Fruit fly (Drosophila melanogaster) whole organism: ENCODE results near the gene Trf4-1.

Experiments
- CG8478 ChIP-seq: fragments of >200 bp; optimal IDR thresholded peaks from 2 replicates; lab custom pipeline; 2018; ENCODE audit warnings: inconsistent platforms
- Dll ChIP-seq: fragments of >200 bp; optimal IDR thresholded peaks from 2 replicates; lab custom pipeline; 2017
- EcR ChIP-seq, 2 experiments: fragments of >200 bp; optimal IDR thresholded peaks; 2 replicates each; lab custom pipeline; 2017; ENCODE audit warnings: missing biosample characterization in 2 of 2, missing genetic modification characterization in 2 of 2, missing genetic modification reagents in 2 of 2
- pan ChIP-seq: fragments of >200 bp; optimal IDR thresholded peaks from 2 replicates; lab custom pipeline; 2017
- psq ChIP-seq: fragments of >200 bp; optimal IDR thresholded peaks from 2 replicates; lab custom pipeline; 2017
- usp ChIP-seq: fragments of >200 bp; optimal IDR thresholded peaks from 2 replicates; lab custom pipeline; 2017; ENCODE audit warnings: missing biosample characterization, missing genetic modification characterization, mixed read lengths

The Trf4-1 gene

DNA sequence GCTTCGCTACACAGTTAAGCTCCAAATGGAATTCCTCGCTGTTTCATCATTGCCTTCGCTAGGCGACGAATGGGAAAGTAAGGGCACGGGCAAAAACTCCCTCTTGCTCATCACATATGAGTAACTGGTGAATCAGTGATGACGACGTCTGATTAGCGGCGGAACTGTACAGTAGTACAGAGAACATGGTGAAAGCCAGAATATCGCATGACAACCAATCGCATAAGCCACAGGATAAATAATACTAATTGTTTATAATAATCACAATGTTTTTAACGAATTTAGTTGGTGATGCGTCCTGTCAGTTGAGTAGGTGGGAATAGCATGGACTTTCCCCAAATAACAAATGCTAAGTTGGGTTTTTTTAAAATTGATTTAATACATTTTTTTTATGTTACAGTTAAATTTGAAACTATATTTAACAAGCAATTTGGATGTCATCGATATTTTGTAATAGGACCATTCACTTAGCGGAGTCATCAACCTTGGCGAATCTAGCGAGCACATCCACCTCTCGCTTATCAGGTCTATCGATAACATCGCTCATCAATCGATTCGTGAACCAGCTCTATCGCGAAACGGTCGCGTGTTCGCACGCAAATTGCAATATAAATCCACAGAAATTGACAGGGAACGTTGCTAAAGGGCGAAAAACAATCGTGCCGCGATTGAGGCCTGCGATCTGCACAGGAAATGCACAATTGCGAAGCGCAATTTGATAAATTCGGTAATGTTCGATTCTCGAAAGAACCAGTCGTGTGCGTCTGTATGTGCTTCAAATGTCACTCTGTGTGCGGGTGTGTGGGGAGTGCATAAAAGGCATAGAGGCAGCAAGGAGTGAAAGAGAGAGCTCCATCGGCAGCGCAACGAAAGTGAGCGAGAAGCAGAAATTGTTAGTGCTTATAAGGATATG lies at the start of gene Trf4-1, which contains the start of gene CG12112:
Gene Trf4-1 (plus strand): TSS at position 236 of the 913 bp plus-strand sequence.
Gene CG12112 (minus strand): TSS at position 106 of the 913 bp plus-strand sequence.
- no peak for TF ChIP-seq EcR (GFP tag; optimal IDR thresholded peaks at IDR 0.05; lab: Kevin White, UChicago)
- TF ChIP-seq CG8478 (lab: Kevin White, UChicago) = peak; percentile 74

DNA sequence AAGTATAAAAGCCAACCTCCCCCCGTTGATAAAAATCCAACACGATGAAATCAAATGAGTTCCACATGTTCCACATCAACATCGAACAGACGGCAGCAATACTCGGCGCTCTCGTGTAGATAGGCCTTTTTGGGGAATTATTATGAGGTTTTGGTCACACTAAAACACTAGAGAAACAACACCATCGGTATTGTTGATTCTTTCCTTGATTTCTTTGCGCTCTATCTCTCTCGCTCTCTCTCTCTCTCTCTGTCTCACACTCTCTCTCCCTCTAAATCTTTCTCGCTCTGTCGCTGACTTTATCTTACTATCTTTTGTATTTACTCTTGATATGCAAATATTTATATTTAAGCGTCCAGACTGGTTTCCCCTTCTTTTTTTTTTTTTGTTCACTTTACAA lies 49.4 kb upstream of the Trf4-1 start:
- TF ChIP-seq Dll (lab: Kevin White, UChicago) = no peak
- TF ChIP-seq pan (lab: Kevin White, UChicago) = no peak
- no peak for TF ChIP-seq CG8478 (lab: Kevin White, UChicago)
- no peak for TF ChIP-seq EcR (GFP tag; optimal IDR thresholded peaks at IDR 0.05; lab: Kevin White, UChicago)
- no peak for TF ChIP-seq usp
- no peak for TF ChIP-seq psq

DNA sequence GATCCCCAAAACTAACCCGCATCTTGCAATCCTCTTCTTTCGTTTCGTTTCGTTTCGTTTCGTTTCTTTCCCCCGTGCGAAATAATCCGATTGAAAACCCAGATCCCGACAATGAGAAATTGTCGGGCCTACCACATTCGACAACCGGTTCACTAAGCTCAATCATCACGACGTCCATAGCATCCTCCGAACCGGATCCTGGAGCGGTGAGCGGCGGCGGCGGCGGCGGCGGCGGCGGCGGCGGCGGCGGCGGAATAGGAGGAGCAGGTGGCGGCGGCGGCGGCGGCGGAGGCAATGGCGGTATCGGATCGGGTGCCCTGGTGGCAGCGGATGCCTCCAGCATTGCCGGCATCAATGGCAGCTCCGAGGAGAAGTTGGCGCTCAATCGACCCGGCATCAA lies 47.9 kb upstream of the Trf4-1 start:
- TF ChIP-seq pan (lab: Kevin White, UChicago) = no peak
- TF ChIP-seq EcR (GFP tag; optimal IDR thresholded peaks at IDR 0.05; lab: Kevin White, UChicago) = no peak
- TF ChIP-seq psq = no peak
- no peak for TF ChIP-seq Dll (lab: Kevin White, UChicago)
- TF ChIP-seq CG8478 (lab: Kevin White, UChicago) = no peak
- TF ChIP-seq usp = no peak

DNA sequence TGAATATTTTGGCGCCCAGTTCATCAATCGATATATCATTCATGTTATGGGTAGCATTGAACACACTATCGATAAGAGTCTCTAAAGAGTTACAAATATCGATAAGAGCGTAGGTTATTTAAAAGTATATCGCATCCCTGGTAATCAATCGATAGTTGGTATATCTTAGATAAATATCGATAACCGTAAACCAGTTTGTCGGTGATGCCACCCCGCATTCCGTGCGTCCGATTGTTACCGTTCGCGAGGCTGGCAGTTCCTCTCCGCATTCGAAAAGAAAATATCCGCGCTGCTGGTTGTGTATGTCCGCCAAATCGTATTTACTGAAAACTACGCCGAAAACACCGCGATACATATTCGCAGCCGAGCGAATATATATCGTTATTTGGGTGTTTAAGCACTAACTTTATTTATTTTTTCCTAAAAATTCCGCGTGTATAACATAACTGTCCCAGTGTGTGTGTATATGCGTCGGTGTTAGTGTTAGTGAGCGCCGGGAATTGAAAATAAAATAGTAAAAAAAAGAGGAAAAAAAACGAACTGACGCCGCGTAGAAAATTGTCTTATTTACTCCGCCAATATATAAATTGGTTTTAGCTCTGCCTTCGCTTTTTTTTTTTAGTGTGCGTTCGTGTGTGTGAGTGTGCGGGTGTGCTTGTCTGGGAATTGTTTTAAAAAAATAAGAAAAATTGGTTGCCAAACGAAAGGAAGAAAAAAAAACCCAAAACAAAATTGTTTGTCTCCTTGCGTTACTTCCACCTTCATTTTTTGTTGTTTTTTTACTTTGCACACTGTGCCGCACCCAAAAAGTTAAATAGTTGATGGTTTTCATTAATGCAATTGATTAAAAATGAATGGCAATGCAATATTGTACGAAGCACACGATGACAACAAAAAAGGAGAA lies 42.7 kb upstream of the Trf4-1 start, which contains the start of gene Nrg:
Gene Nrg (plus strand): TSS at position 253 of the 904 bp plus-strand sequence.
- TF ChIP-seq EcR (GFP tag; optimal IDR thresholded peaks at IDR 0.05; lab: Kevin White, UChicago) (no peak), psq (no peak), CG8478 (lab: Kevin White, UChicago) (no peak), usp (no peak), Dll (lab: Kevin White, UChicago) (no peak), pan (lab: Kevin White, UChicago) (no peak)

DNA sequence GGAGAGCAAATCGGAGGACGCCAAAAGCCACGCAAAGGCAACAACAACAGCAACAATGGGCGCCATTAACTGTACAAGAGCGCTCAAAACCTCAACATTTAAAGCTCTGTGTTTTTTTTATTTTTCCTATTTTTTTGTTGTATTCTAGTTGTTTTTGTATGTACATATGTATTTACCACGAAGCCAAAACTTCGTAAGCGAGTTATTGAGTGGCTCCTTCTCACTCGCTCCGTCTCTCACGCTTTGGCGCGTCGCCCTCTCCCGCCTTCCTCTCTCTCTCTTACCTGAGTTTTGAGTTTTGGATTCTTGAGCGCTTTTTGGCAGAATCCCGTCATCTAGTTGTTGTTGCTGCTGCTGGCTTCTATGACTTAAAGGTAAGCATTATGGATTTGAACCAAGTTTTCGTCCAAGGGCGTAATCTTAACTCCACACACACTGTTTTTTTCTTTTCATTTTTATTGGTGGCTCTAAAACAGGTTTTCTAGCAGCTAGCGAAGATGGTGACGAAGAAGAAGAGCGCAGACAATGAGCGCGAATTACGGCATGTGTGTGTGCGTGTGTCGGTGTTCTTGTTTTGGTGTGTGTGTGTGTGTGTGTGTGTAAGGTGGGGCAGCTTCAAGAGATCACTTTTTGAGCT lies 42.0 kb upstream of the Trf4-1 start:
- TF ChIP-seq pan (lab: Kevin White, UChicago) = no peak
- no peak for TF ChIP-seq psq
- TF ChIP-seq CG8478 (lab: Kevin White, UChicago) = no peak
- TF ChIP-seq usp = no peak
- TF ChIP-seq Dll (lab: Kevin White, UChicago) = no peak
- no peak for TF ChIP-seq EcR (GFP tag; optimal IDR thresholded peaks at IDR 0.05; lab: Kevin White, UChicago)

DNA sequence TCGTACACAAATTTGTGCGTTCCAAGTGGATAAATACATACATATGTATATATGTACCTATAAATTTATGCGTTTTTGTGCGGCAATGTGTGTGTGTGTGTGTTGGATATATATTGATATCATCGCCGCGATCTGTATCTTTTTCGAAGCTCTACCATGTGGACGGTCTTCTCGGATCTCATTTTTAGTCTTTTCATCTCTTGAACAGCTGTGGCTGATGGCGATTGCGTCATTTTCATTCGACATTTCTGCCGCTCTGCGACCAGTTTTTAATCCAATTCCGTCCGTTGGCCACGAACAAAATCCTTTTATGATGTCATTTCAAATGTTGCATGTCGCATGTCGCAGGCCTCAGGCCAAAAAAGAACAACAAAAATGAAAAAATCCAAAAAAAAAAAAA lies 39.6 kb upstream of the Trf4-1 start:
- TF ChIP-seq EcR (GFP tag; optimal IDR thresholded peaks at IDR 0.05; lab: Kevin White, UChicago) (no peak), psq (no peak), pan (lab: Kevin White, UChicago) (no peak), Dll (lab: Kevin White, UChicago) (no peak), CG8478 (lab: Kevin White, UChicago) (no peak), usp (no peak)

DNA sequence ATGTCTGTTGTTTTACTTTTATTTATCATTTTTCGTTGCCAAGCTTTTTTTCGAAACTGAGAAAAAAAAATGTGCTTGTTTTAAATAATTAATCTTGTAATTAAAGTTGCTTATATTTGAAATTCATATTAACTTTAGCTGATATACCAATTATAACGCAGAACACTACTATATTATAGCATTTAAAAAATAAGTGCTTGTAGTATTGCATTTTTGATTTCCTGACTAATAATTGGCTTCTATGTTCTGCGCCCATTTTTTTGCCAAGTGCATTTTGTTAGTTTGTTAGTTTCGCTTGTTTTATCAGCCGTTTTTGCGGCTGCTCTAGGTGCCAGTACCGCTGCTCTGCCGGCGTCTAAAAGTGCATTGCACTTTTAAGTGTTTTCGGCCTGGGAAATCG lies 38.6 kb upstream of the Trf4-1 start:
- no peak for TF ChIP-seq CG8478 (lab: Kevin White, UChicago)

DNA sequence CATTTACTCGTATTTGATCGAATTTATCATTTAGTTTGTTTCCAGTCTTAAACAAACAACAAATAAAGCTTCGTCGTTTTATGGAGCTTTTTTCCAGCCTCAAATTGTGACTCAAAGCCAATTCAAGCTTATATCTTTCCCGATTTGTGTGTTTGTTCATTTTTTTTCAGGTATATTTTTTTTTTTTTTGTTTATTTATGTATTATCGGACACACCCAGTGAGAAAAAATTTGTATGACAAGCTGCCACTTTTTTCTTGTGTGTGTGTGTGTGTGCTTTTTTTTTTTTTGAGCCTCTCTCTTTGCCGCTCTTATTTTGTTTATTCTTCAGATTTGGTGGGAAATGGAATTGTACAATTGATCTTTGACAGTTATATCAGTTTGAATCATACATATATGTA lies 37.6 kb upstream of the Trf4-1 start:
- TF ChIP-seq CG8478 (lab: Kevin White, UChicago) = no peak
- no peak for TF ChIP-seq psq
- TF ChIP-seq pan (lab: Kevin White, UChicago) = no peak
- no peak for TF ChIP-seq EcR (GFP tag; optimal IDR thresholded peaks at IDR 0.05; lab: Kevin White, UChicago)
- TF ChIP-seq Dll (lab: Kevin White, UChicago) = no peak
- no peak for TF ChIP-seq usp

DNA sequence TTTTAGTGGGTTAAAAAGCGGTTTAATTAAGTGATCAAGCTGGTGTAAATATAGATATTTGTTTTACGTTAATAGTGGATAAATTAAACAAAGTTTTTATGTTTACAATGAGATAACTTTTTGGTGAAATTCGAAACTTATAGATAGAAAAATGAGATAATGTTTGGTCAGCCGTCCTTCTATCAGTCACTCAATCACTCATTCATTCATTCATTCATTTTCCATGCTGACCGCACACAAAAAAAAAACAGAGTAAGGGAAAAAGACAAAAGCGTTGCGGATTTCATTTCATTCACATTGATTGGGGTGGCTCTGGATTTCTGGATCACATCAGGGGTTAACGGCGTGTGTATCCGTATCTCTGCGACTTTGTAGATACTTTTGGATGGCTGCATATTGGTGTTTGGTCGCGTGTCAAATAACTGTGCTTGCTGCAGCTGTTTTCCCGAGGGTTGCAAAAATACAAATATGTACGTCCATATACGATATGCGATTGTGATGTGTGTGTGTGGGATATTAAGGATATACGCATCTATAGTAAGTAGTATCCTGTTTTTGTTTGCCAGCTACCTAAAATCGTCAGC lies 36.5 kb upstream of the Trf4-1 start:
- no peak for TF ChIP-seq usp
- no peak for TF ChIP-seq psq
- TF ChIP-seq Dll (lab: Kevin White, UChicago) = no peak
- no peak for TF ChIP-seq CG8478 (lab: Kevin White, UChicago)
- no peak for TF ChIP-seq EcR (GFP tag; optimal IDR thresholded peaks at IDR 0.05; lab: Kevin White, UChicago)
- no peak for TF ChIP-seq pan (lab: Kevin White, UChicago)

DNA sequence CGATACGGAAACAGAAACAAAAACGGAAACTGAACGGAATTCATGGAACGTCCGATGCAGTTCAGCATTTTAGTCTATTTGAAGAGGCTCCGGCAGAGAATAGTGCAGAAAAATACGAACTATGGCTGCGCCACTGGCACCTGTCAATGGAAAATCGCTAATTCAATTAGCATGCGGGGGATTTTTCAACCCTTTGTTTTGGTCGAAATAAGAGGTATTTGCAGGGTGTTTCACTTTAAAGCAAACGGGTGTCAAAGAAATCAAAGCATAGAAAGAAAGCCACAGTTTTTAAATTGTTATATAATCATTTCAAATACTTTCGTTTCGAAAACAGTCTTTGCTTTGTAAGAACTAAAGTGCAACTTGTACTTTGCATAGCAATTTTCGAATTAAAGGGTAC lies 30.5 kb upstream of the Trf4-1 start, which contains the start of gene PIP82:
Gene PIP82 (minus strand): TSS at position 101 of the 400 bp plus-strand sequence.
- no peak for TF ChIP-seq CG8478 (lab: Kevin White, UChicago)

DNA sequence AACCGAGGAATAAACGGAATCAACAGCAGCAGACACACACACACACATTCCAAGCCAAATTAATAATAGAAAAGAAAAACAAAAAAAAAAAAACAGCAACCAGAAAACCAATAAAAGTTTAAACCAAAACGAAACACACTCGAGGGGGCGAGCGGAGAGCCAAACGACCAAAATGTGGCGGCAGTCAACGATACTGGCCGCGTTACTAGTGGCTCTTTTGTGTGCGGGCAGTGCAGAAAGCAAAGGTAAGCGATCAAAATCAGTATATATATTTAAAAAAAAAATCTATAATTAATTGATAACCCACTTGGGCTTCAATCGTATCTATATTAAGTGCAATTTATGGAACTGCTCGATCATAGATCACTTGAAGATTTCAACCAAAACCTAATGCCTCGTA lies 28.3 kb upstream of the Trf4-1 start:
- TF ChIP-seq pan (lab: Kevin White, UChicago) = no peak
- TF ChIP-seq CG8478 (lab: Kevin White, UChicago) = no peak
- TF ChIP-seq EcR (GFP tag; optimal IDR thresholded peaks at IDR 0.05; lab: Kevin White, UChicago) = no peak
- no peak for TF ChIP-seq usp
- TF ChIP-seq Dll (lab: Kevin White, UChicago) = no peak
- no peak for TF ChIP-seq psq
